Fruit fly (Drosophila melanogaster): Measurements from ENCODE around the gene CG1951.

CG1951 gene

dm6 chr3R:29000001-29000400, 27.0 kb upstream of the CG1951 start:
- TF ChIP-seq bab1 (GFP tag; optimal IDR thresholded peaks at IDR 0.05), result no peak
- TF ChIP-seq CG14711 (tag; optimal IDR thresholded peaks at IDR 0.05), result no peak
- TF ChIP-seq cic (GFP tag; optimal IDR thresholded peaks at IDR 0.05), result no peak
- TF ChIP-seq CG33017 (tag; optimal IDR thresholded peaks at IDR 0.05), result no peak
- TF ChIP-seq CG11617 (GFP tag; optimal IDR thresholded peaks at IDR 0.05), result no peak
- TF ChIP-seq Crg-1 (GFP tag; optimal IDR thresholded peaks at IDR 0.05), result no peak
- no peak for TF ChIP-seq cnc (optimal IDR thresholded peaks at IDR 0.05)
- TF ChIP-seq Clk (GFP tag; optimal IDR thresholded peaks at IDR 0.05), result no peak
- no peak for TF ChIP-seq tj (GFP tag; optimal IDR thresholded peaks at IDR 0.05)
- TF ChIP-seq CG7045 (GFP tag; optimal IDR thresholded peaks at IDR 0.05), result no peak
- TF ChIP-seq CG5204 (GFP tag; optimal IDR thresholded peaks at IDR 0.05), result no peak
- no peak for TF ChIP-seq Hr96 (GFP tag; optimal IDR thresholded peaks at IDR 0.05)
- no peak for TF ChIP-seq kay (GFP tag; ENCODE audit: borderline replicate concordance)
- TF ChIP-seq ovo (GFP tag; optimal IDR thresholded peaks at IDR 0.05), result no peak
- TF ChIP-seq Mnt (GFP tag; optimal IDR thresholded peaks at IDR 0.05), result no peak
- no peak for TF ChIP-seq toe (GFP tag; optimal IDR thresholded peaks at IDR 0.05)

DNA sequence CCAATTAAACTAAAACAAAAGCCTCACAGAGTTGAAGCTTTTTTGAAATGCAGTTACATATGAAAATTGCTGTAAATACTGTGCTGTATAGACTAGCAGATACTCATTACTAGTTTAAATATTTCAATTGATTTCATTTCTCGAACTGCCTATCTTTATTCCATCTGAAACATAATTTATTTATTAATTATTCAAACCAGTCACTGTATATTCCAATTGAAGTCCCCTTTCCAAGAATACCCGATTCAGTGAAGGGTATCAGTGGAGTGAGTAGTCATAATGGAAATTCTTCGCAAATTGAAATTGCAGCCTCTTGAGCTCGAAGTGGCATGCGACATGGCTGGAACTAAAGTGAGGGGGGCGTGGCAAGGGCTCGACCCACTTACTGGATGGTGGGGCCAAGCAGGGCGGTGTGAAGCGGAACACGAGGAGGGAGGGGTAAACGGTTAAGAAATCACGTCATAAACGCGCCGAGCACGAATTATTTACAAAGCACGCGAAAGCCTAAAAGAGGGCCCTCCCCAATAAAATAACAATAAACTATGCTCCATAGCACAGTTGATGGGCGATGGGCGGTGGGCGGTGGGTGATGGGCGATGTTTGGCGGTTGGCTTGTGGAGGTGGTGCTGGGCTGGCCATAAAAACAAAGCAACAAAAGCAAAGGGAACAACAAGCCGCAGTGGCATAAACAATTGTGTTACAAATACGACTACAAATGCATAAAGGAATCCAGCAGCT, 22.0 kb upstream of the CG1951 start:
- no peak for TF ChIP-seq ovo (GFP tag; optimal IDR thresholded peaks at IDR 0.05)
- peak; percentile 70 for TF ChIP-seq bab1 (GFP tag; optimal IDR thresholded peaks at IDR 0.05)

DNA sequence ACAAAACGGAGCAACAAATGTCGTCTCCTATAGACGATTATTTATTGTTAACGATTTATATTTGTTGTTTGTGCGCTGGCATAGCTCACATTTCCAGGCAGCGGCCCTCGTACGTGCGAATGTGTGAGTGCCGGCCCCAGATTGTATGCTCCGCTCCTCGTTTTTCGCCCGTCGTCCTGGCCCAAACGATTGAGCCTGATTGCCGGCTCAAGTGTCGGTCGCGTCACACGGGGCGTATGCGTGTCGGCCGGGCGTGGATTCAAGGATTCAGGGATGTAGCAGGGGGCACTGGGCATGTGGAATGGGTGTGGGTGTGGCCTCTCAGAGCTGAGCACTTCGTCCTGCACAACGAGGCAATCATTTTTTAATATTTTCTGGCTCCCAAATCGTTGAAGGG, 21.4 kb upstream of the CG1951 start:
- TF ChIP-seq Hr96 (GFP tag; optimal IDR thresholded peaks at IDR 0.05), result no peak
- no peak for TF ChIP-seq tj (GFP tag; optimal IDR thresholded peaks at IDR 0.05)
- no peak for TF ChIP-seq toe (GFP tag; optimal IDR thresholded peaks at IDR 0.05)
- TF ChIP-seq Clk (GFP tag; optimal IDR thresholded peaks at IDR 0.05), result no peak
- no peak for TF ChIP-seq CG12768 (GFP tag; optimal IDR thresholded peaks at IDR 0.05)
- TF ChIP-seq kay (GFP tag; ENCODE audit: borderline replicate concordance), result no peak
- no peak for TF ChIP-seq Mnt (GFP tag; optimal IDR thresholded peaks at IDR 0.05)
- no peak for TF ChIP-seq CG5204 (GFP tag; optimal IDR thresholded peaks at IDR 0.05)
- no peak for TF ChIP-seq CG1620 (GFP tag; optimal IDR thresholded peaks at IDR 0.05)
- no peak for TF ChIP-seq cnc (optimal IDR thresholded peaks at IDR 0.05)
- TF ChIP-seq Crg-1 (GFP tag; optimal IDR thresholded peaks at IDR 0.05), result no peak
- TF ChIP-seq CG33017 (tag; optimal IDR thresholded peaks at IDR 0.05), result no peak
- no peak for TF ChIP-seq cic (GFP tag; optimal IDR thresholded peaks at IDR 0.05)
- TF ChIP-seq CG11617 (GFP tag; optimal IDR thresholded peaks at IDR 0.05), result no peak
- no peak for TF ChIP-seq pad (GFP tag; optimal IDR thresholded peaks at IDR 0.05)
- no peak for TF ChIP-seq bab1 (GFP tag; optimal IDR thresholded peaks at IDR 0.05)

dm6 chr3R:29011144-29011543, 15.9 kb upstream of the CG1951 start:
- no peak for TF ChIP-seq CG7045 (GFP tag; optimal IDR thresholded peaks at IDR 0.05)
- TF ChIP-seq cic (GFP tag; optimal IDR thresholded peaks at IDR 0.05), result no peak
- no peak for TF ChIP-seq CG1620 (GFP tag; optimal IDR thresholded peaks at IDR 0.05)
- TF ChIP-seq CG33017 (tag; optimal IDR thresholded peaks at IDR 0.05), result no peak
- no peak for TF ChIP-seq bab1 (GFP tag; optimal IDR thresholded peaks at IDR 0.05)
- no peak for TF ChIP-seq CG5204 (GFP tag; optimal IDR thresholded peaks at IDR 0.05)
- TF ChIP-seq Crg-1 (GFP tag; optimal IDR thresholded peaks at IDR 0.05), result no peak
- TF ChIP-seq pad (GFP tag; optimal IDR thresholded peaks at IDR 0.05), result no peak
- TF ChIP-seq tj (GFP tag; optimal IDR thresholded peaks at IDR 0.05), result no peak
- no peak for TF ChIP-seq Hr96 (GFP tag; optimal IDR thresholded peaks at IDR 0.05)
- no peak for TF ChIP-seq toe (GFP tag; optimal IDR thresholded peaks at IDR 0.05)
- no peak for TF ChIP-seq ovo (GFP tag; optimal IDR thresholded peaks at IDR 0.05)
- no peak for TF ChIP-seq CG11617 (GFP tag; optimal IDR thresholded peaks at IDR 0.05)
- no peak for TF ChIP-seq Mnt (GFP tag; optimal IDR thresholded peaks at IDR 0.05)

DNA sequence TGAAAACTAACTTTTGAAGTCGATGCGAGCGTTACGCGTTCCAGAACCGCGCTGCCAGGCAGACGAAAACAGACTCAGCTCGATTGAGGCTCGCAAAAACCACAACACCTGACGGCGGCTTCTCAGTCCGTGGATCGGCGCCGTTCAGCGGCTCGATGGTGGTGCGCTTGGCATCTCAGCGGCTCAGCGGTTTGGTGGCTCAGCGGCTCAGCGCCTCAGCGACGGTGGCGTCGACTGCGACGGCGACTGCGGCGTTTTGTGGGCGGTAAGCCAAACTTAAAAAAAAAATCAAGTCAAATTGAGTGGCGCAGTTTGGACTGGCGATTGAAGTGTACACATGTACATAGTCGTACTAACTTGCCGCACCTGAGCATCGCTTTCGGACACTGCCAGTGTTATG, 6.7 kb upstream of the CG1951 start, which contains the start of gene wat:
wat (minus strand) TSS at position 41 of the 400 bp plus-strand sequence.
- TF ChIP-seq cnc (optimal IDR thresholded peaks at IDR 0.05) (no peak), Clk (GFP tag; optimal IDR thresholded peaks at IDR 0.05) (no peak), Mnt (GFP tag; optimal IDR thresholded peaks at IDR 0.05) (no peak), CG12768 (GFP tag; optimal IDR thresholded peaks at IDR 0.05) (no peak), bab1 (GFP tag; optimal IDR thresholded peaks at IDR 0.05) (no peak)

DNA sequence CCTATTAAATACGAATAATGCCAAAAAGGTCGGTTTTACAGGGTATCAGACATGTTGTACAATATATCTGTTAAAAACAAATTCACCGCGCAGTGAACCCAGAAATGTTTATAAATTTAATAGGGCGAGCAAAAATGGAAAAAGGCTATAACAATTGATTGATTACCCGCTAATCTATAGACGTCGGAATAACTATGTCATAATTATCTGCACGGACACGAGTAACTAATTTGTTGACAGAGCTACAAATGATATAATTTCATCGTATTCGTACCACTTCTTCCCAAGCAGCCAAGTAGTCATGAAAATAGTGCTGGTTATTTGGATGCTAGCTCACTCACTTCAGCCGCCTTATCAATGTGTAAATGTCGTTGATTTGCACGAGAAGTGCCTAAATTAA, 2.4 kb upstream of the CG1951 start, which contains the start of gene CG14518:
CG14518 (plus strand) TSS at position 301 of the 400 bp plus-strand sequence.
- TF ChIP-seq tj (GFP tag; optimal IDR thresholded peaks at IDR 0.05) (no peak), CG7045 (GFP tag; optimal IDR thresholded peaks at IDR 0.05) (no peak), cnc (optimal IDR thresholded peaks at IDR 0.05) (no peak), CG1620 (GFP tag; optimal IDR thresholded peaks at IDR 0.05) (no peak), CG33017 (tag; optimal IDR thresholded peaks at IDR 0.05) (no peak), Clk (GFP tag; optimal IDR thresholded peaks at IDR 0.05) (no peak), CG14711 (tag; optimal IDR thresholded peaks at IDR 0.05) (no peak), toe (GFP tag; optimal IDR thresholded peaks at IDR 0.05) (no peak)

DNA sequence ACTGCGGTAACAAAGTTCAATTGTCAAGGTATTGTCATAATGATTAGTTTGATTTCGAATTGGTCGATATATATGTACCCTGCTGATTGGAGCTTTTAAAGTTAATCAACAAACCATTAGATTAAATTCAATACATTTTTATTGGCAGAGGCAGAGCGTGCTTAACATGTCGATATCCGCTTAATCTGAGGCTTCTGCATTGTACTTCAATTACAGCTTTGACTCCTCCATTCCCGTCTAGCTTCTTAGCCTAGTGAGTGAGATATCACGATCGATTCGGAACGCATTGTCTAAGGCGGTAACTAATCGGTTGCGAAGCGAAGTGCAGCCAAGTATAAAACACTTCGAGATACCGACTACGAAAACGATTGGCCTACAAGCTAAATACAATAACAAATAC, 5.5 kb downstream of the CG1951 start, which contains the start of gene Ssl2:
Ssl2 (minus strand) TSS at position 101 of the 400 bp plus-strand sequence.
- TF ChIP-seq CG5204 (GFP tag; optimal IDR thresholded peaks at IDR 0.05) (no peak), Hr96 (GFP tag; optimal IDR thresholded peaks at IDR 0.05) (no peak), Crg-1 (GFP tag; optimal IDR thresholded peaks at IDR 0.05) (no peak)
